Worm (Caenorhabditis elegans) whole organism, mixed stage, embryonic: ENCODE data around the gene cest-6.
A peak's percentile ranks its signal among the peaks of the same experiment; 100 is the strongest.

Experiments
- M03D4.4 ChIP-seq: sonication (generic microtip); optimal IDR thresholded peaks from 2 replicates; lab custom pipeline; 2017; ENCODE audit warnings: mild to moderate bottlenecking, missing genetic modification characterization, missing compliant biosample characterization
- blmp-1 ChIP-seq: fragments of 150-350 bp; optimal IDR thresholded peaks from 2 replicates; lab custom pipeline; 2014; ENCODE audit warnings: missing biosample characterization, missing genetic modification characterization
- ceh-39 ChIP-seq: fragments of 150-350 bp; optimal IDR thresholded peaks from 2 replicates; lab custom pipeline; 2014; ENCODE audit warnings: missing biosample characterization, missing genetic modification characterization
- ceh-43 ChIP-seq: fragments of 200-800 bp; sonication (Bioruptor generic); optimal IDR thresholded peaks from 2 replicates; lab custom pipeline; 2018; ENCODE audit warnings: mild to moderate bottlenecking, missing genetic modification characterization, moderate library complexity, missing compliant biosample characterization
- ceh-83 ChIP-seq: fragments of 200-800 bp; sonication (Bioruptor generic); optimal IDR thresholded peaks from 2 replicates; lab custom pipeline; 2018; ENCODE audit warnings: mild to moderate bottlenecking, missing genetic modification characterization, missing compliant biosample characterization
- ces-1 ChIP-seq: fragments of 150-350 bp; optimal IDR thresholded peaks from 2 replicates; lab custom pipeline; 2014; ENCODE audit warnings: missing biosample characterization, missing genetic modification reagents, missing genetic modification characterization
- cnd-1 ChIP-seq: fragments of 200-800 bp; sonication (Bioruptor generic); optimal IDR thresholded peaks from 2 replicates; lab custom pipeline; 2018; ENCODE audit warnings: mild to moderate bottlenecking, missing genetic modification characterization, missing compliant biosample characterization
- drap-1 ChIP-seq: fragments of 200-800 bp; sonication (Bioruptor generic); optimal IDR thresholded peaks from 3 replicates; lab custom pipeline; 2018; ENCODE audit warnings: mild to moderate bottlenecking, missing genetic modification characterization, missing compliant biosample characterization
- elt-1 ChIP-seq: sonication (generic microtip); optimal IDR thresholded peaks from 2 replicates; lab custom pipeline; 2017; ENCODE audit warnings: missing genetic modification characterization, mild to moderate bottlenecking, missing compliant biosample characterization, antibody characterized with exemption, moderate library complexity, borderline replicate concordance; ENCODE audit not compliant: insufficient read depth
- elt-3 ChIP-seq: fragments of 150-350 bp; optimal IDR thresholded peaks from 2 replicates; lab custom pipeline; 2014; ENCODE audit warnings: missing biosample characterization, missing genetic modification characterization
- flh-1 ChIP-seq: fragments of 200-800 bp; sonication (Bioruptor generic); optimal IDR thresholded peaks from 2 replicates; lab custom pipeline; 2018; ENCODE audit warnings: mild to moderate bottlenecking, missing genetic modification characterization, moderate library complexity, missing compliant biosample characterization
- ham-2 ChIP-seq: fragments of 200-800 bp; sonication (Bioruptor generic); optimal IDR thresholded peaks from 2 replicates; lab custom pipeline; 2018; ENCODE audit warnings: mild to moderate bottlenecking, missing genetic modification characterization, missing compliant biosample characterization
- hlh-1 ChIP-seq: fragments of 150-350 bp; optimal IDR thresholded peaks from 2 replicates; lab custom pipeline; 2014; ENCODE audit warnings: missing biosample characterization, missing genetic modification reagents, missing genetic modification characterization
- lin-13 ChIP-seq: fragments of 150-350 bp; optimal IDR thresholded peaks from 2 replicates; lab custom pipeline; 2014; ENCODE audit warnings: missing biosample characterization, missing genetic modification characterization
- lin-32 ChIP-seq: fragments of 200-800 bp; sonication (Bioruptor generic); optimal IDR thresholded peaks from 2 replicates; lab custom pipeline; 2018; ENCODE audit warnings: mild to moderate bottlenecking, missing genetic modification characterization, missing compliant biosample characterization
- lsy-2 ChIP-seq: fragments of 150-350 bp; optimal IDR thresholded peaks from 2 replicates; lab custom pipeline; 2014; ENCODE audit warnings: missing biosample characterization, missing genetic modification characterization
- mep-1 ChIP-seq: fragments of 150-350 bp; optimal IDR thresholded peaks from 2 replicates; lab custom pipeline; 2017; ENCODE audit warnings: missing biosample characterization, missing genetic modification reagents, missing genetic modification characterization, inconsistent platforms
- mls-2 ChIP-seq: sonication (generic microtip); optimal IDR thresholded peaks from 2 replicates; lab custom pipeline; 2016; ENCODE audit warnings: mild to moderate bottlenecking, missing genetic modification characterization, moderate library complexity, missing compliant biosample characterization
- nhr-12 ChIP-seq: fragments of 150-350 bp; optimal IDR thresholded peaks from 2 replicates; lab custom pipeline; 2014; ENCODE audit warnings: missing biosample characterization, missing genetic modification characterization
- nhr-2 ChIP-seq: fragments of 150-350 bp; optimal IDR thresholded peaks from 2 replicates; lab custom pipeline; 2014; ENCODE audit warnings: missing biosample characterization, missing genetic modification characterization
- nhr-237 ChIP-seq: fragments of 150-350 bp; optimal IDR thresholded peaks from 2 replicates; lab custom pipeline; 2014; ENCODE audit warnings: missing biosample characterization, missing genetic modification characterization
- nhr-28 ChIP-seq: fragments of 150-350 bp; optimal IDR thresholded peaks from 2 replicates; lab custom pipeline; 2014; ENCODE audit warnings: missing biosample characterization, missing genetic modification characterization
- pha-4 ChIP-seq: fragments of 150-350 bp; optimal IDR thresholded peaks from 2 replicates; lab custom pipeline; 2018; ENCODE audit warnings: missing biosample characterization, missing genetic modification reagents, missing genetic modification characterization
- sem-2 ChIP-seq: fragments of 200-800 bp; sonication (Bioruptor generic); optimal IDR thresholded peaks from 2 replicates; lab custom pipeline; 2018; ENCODE audit warnings: mild to moderate bottlenecking, missing genetic modification characterization, missing compliant biosample characterization
- snpc-4 ChIP-seq: fragments of 150-350 bp; optimal IDR thresholded peaks from 2 replicates; lab custom pipeline; 2014; ENCODE audit warnings: missing biosample characterization, missing genetic modification characterization
- sptf-1 ChIP-seq: sonication (generic microtip); optimal IDR thresholded peaks from 2 replicates; lab custom pipeline; 2017; ENCODE audit warnings: mild to moderate bottlenecking, missing genetic modification characterization, moderate library complexity, missing compliant biosample characterization
- tbx-8 ChIP-seq: fragments of 200-800 bp; sonication (Bioruptor generic); optimal IDR thresholded peaks from 2 replicates; lab custom pipeline; 2018; ENCODE audit warnings: mild to moderate bottlenecking, missing genetic modification characterization, moderate library complexity, missing compliant biosample characterization
- unc-120 ChIP-seq: sonication (generic microtip); optimal IDR thresholded peaks from 2 replicates; lab custom pipeline; 2017; ENCODE audit warnings: missing genetic modification characterization, missing compliant biosample characterization; ENCODE audit not compliant: poor library complexity, severe bottlenecking
- unc-39 ChIP-seq: fragments of 150-350 bp; optimal IDR thresholded peaks from 2 replicates; lab custom pipeline; 2014; ENCODE audit warnings: missing biosample characterization, missing genetic modification characterization
- zip-8 ChIP-seq: fragments of 150-350 bp; optimal IDR thresholded peaks from 2 replicates; lab custom pipeline; 2014; ENCODE audit warnings: missing biosample characterization, missing genetic modification characterization
- ztf-11 ChIP-seq: fragments of 150-350 bp; optimal IDR thresholded peaks from 2 replicates; lab custom pipeline; 2014; ENCODE audit warnings: missing biosample characterization, missing genetic modification characterization

Gene cest-6

ce11 chrIV:6920063-6920462, 8.3 kb downstream of the cest-6 start, which contains the start of gene T22D1.18:
TSS of gene T22D1.18 (minus strand) at chrIV:6920163.
- TF ChIP-seq unc-120 (tag; lab: Kevin White, UChicago): no peak
- TF ChIP-seq cnd-1: no peak
- no peak for TF ChIP-seq nhr-2 (tag; lab: Kevin White, UChicago)
- no peak for TF ChIP-seq flh-1 (GFP tag; lab: Kevin White, UChicago)
- TF ChIP-seq unc-39 (tag; lab: Kevin White, UChicago): no peak
- no peak for TF ChIP-seq lin-13 (tag; lab: Kevin White, UChicago)
- TF ChIP-seq mls-2 (tag; lab: Kevin White, UChicago): no peak
- no peak for TF ChIP-seq hlh-1 (tag; lab: Kevin White, UChicago)
- TF ChIP-seq elt-3 (tag; lab: Kevin White, UChicago): no peak
- TF ChIP-seq lsy-2 (tag; lab: Kevin White, UChicago): no peak
- no peak for TF ChIP-seq lin-32 (GFP tag; lab: Kevin White, UChicago)
- TF ChIP-seq M03D4.4: no peak
- no peak for TF ChIP-seq ceh-83 (GFP tag; lab: Kevin White, UChicago)
- no peak for TF ChIP-seq ztf-11
- no peak for TF ChIP-seq nhr-28 (tag; lab: Kevin White, UChicago)
- TF ChIP-seq zip-8 (tag; lab: Kevin White, UChicago): no peak
- TF ChIP-seq mep-1 (tag; lab: Kevin White, UChicago): no peak
- no peak for TF ChIP-seq elt-1 (tag; lab: Kevin White, UChicago)
- TF ChIP-seq nhr-12 (tag; lab: Kevin White, UChicago): no peak
- no peak for TF ChIP-seq ceh-43 (GFP tag; lab: Kevin White, UChicago)

DNA sequence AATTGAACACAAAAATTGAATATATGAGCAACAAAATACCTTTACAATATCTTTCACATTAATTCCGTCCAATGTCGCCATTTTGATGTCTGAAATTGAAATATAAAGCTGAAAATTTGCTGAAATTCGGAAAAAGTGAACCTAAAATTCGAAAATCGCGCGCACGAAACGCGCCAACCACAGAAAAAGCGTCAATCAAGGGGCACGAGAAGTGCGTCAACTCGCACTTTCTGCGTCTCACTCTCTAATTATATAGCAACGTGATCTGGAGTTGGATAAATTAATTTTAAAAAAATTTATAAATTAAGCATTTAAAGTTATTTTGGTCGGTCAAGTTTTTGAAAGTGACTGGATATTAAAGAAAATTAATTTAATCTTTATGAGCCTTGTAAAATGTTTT, 9.0 kb downstream of the cest-6 start, which contains the start of gene ruvb-2:
TSS of gene ruvb-2 (minus strand) at position 89 of the 400 bp plus-strand sequence.
- TF ChIP-seq ceh-43 (GFP tag; lab: Kevin White, UChicago) (peak; percentile 42), drap-1 (GFP tag; lab: Kevin White, UChicago) (no peak), nhr-28 (tag; lab: Kevin White, UChicago) (no peak), ces-1 (peak; percentile 93), sptf-1 (tag; lab: Kevin White, UChicago) (peak; percentile 38), mep-1 (tag; lab: Kevin White, UChicago) (peak; percentile 65), nhr-237 (tag; lab: Kevin White, UChicago) (peak; percentile 69), nhr-2 (tag; lab: Kevin White, UChicago) (peak; percentile 4), blmp-1 (tag; lab: Kevin White, UChicago) (peak; percentile 27), pha-4 (tag; lab: Kevin White, UChicago) (peak; percentile 59), tbx-8 (GFP tag; lab: Kevin White, UChicago) (no peak), lsy-2 (tag; lab: Kevin White, UChicago) (peak; percentile 81), unc-120 (tag; lab: Kevin White, UChicago) (no peak), ceh-83 (GFP tag; lab: Kevin White, UChicago) (no peak), lin-13 (tag; lab: Kevin White, UChicago) (peak; percentile 58)

- TF ChIP-seq ceh-43 (GFP tag; lab: Kevin White, UChicago) (no peak), nhr-237 (tag; lab: Kevin White, UChicago) (no peak), ceh-39 (no peak), lin-13 (tag; lab: Kevin White, UChicago) (no peak), ceh-83 (GFP tag; lab: Kevin White, UChicago) (no peak), lsy-2 (tag; lab: Kevin White, UChicago) (no peak), hlh-1 (tag; lab: Kevin White, UChicago) (no peak), nhr-2 (tag; lab: Kevin White, UChicago) (no peak), snpc-4 (tag; lab: Kevin White, UChicago) (no peak)
Measured at ce11 chrIV:6916831-6917230, 11.5 kb downstream of the cest-6 start.

ce11 chrIV:6912851-6913588, 15.3 kb downstream of the cest-6 start, which contains the start of gene T22D1.3:
TSS of gene T22D1.3 (plus strand) at chrIV:6913538.
- TF ChIP-seq elt-3 (tag; lab: Kevin White, UChicago): no peak
- no peak for TF ChIP-seq lin-13 (tag; lab: Kevin White, UChicago)
- TF ChIP-seq ztf-11: no peak
- TF ChIP-seq lin-32 (GFP tag; lab: Kevin White, UChicago): no peak
- TF ChIP-seq zip-8 (tag; lab: Kevin White, UChicago): no peak
- no peak for TF ChIP-seq ham-2 (GFP tag; lab: Kevin White, UChicago)
- TF ChIP-seq sptf-1 (tag; lab: Kevin White, UChicago): no peak
- no peak for TF ChIP-seq snpc-4 (tag; lab: Kevin White, UChicago)
- TF ChIP-seq sem-2 (GFP tag; lab: Kevin White, UChicago): no peak
- TF ChIP-seq elt-1 (tag; lab: Kevin White, UChicago): no peak
- no peak for TF ChIP-seq nhr-12 (tag; lab: Kevin White, UChicago)
- no peak for TF ChIP-seq ceh-83 (GFP tag; lab: Kevin White, UChicago)
- TF ChIP-seq hlh-1 (tag; lab: Kevin White, UChicago): no peak
- TF ChIP-seq unc-39 (tag; lab: Kevin White, UChicago): no peak
- TF ChIP-seq ceh-43 (GFP tag; lab: Kevin White, UChicago): no peak
- TF ChIP-seq cnd-1: no peak
